Fruit fly (Drosophila melanogaster): ENCODE data around the gene Muc68E.

The Muc68E gene

DNA sequence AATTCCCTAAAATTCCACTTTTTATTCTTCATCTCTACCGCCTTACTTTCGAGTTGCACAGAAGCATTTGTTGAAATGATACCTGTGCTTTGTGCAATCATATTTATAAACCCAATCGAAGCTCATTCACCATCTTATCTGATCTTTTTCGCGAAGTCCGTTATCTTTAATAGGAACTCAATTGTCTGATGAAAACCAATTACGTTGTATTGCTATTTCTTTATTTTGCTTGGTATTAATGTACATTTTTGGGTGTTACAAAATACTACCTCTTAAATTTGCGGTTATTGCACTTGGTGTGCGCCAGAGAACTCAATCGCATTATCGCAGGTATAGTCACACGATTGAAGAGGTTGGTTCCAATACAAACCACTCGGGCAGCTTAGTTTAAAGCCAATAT, at the start of gene Muc68E:
TSS of gene Muc68E (minus strand) at position 101 of the 400 bp plus-strand sequence.
- TF ChIP-seq GATAd (GFP tag; optimal IDR thresholded peaks at IDR 0.05): no peak

DNA sequence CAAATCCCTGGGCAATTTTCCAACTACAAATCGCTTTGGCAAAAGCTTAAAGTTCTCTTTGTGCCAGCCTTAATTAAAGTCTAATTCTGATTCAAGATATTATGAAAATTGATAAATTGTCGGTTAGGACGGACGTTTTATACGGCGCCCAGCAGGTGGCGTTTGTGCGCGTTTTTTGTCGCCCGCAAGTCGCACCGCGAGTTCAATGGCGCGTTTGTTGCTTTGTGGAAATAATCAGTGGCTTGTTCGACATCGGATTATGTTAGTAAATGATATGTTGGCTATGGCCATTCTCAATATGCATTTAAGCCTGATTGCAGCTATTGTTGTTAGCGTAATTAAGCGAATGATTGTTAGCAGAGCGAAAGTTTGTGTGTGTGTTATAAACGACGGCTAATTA, 49.1 kb upstream of the Muc68E start:
- TF ChIP-seq ey (GFP tag; optimal IDR thresholded peaks at IDR 0.05) (no peak), Myc (optimal IDR thresholded peaks at IDR 0.05) (peak; percentile 40)

DNA sequence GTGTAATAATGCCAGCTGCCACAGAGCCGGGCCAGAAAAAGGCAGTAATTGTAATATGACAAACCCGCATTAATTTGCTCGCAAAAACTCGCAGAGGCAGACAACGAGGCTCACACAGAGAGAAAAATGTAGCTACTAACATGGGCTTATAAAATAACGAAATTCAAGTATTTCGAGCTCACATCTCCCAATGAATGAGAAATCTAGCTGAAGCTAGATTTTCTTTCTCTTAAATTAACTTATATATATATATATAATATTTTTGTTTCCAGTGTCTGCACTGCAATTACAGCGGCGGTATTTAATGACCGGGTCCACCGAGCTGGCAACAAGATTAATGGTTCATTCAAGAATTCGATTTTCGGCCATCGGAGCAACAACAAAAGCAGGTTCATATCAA, 43.4 kb upstream of the Muc68E start:
- no peak for TF ChIP-seq Mio (GFP tag; optimal IDR thresholded peaks at IDR 0.05)
- peak; percentile 41 for TF ChIP-seq dmrt93B (GFP tag; optimal IDR thresholded peaks at IDR 0.05)
- TF ChIP-seq Abd-B (GFP tag; optimal IDR thresholded peaks at IDR 0.05): no peak
- TF ChIP-seq OdsH (GFP tag; optimal IDR thresholded peaks at IDR 0.05): peak; percentile 49
- no peak for TF ChIP-seq br (GFP tag; optimal IDR thresholded peaks at IDR 0.05)
- TF ChIP-seq HLH106 (tag; optimal IDR thresholded peaks at IDR 0.05): peak; percentile 72
- no peak for TF ChIP-seq Dif (GFP tag; optimal IDR thresholded peaks at IDR 0.05; ENCODE audit: partially characterized antibody)
- TF ChIP-seq Hr78 (GFP tag; optimal IDR thresholded peaks at IDR 0.05): no peak
- no peak for TF ChIP-seq lola (GFP tag; optimal IDR thresholded peaks at IDR 0.05)
- TF ChIP-seq Myc (optimal IDR thresholded peaks at IDR 0.05): no peak
- no peak for TF ChIP-seq Hr83 (GFP tag; optimal IDR thresholded peaks at IDR 0.05; ENCODE audit: poor library complexity, severe bottlenecking)
- no peak for TF ChIP-seq tai (GFP tag; optimal IDR thresholded peaks at IDR 0.05)
- TF ChIP-seq ey (GFP tag; optimal IDR thresholded peaks at IDR 0.05): peak; percentile 12
- TF ChIP-seq Sp1 (GFP tag; optimal IDR thresholded peaks at IDR 0.05): peak; percentile 76
- TF ChIP-seq Rel (GFP tag; optimal IDR thresholded peaks at IDR 0.05): no peak
- TF ChIP-seq Rel (tag; optimal IDR thresholded peaks at IDR 0.05): peak; percentile 24
- TF ChIP-seq Vsx2 (GFP tag; optimal IDR thresholded peaks at IDR 0.05; ENCODE audit: partially characterized antibody): no peak
- peak; percentile 66 for TF ChIP-seq rgr (GFP tag; optimal IDR thresholded peaks at IDR 0.05)
- no peak for TF ChIP-seq usp (GFP tag; optimal IDR thresholded peaks at IDR 0.05)
- peak; percentile 59 for TF ChIP-seq psq (GFP tag; optimal IDR thresholded peaks at IDR 0.05)
- no peak for TF ChIP-seq Dfd (GFP tag; optimal IDR thresholded peaks at IDR 0.05)
- TF ChIP-seq CrebA (GFP tag; optimal IDR thresholded peaks at IDR 0.05; ENCODE audit: borderline replicate concordance): no peak
- TF ChIP-seq CG32264 (GFP tag; optimal IDR thresholded peaks at IDR 0.05): no peak
- TF ChIP-seq GATAd (GFP tag; optimal IDR thresholded peaks at IDR 0.05): no peak
- TF ChIP-seq Jra (GFP tag; optimal IDR thresholded peaks at IDR 0.05): no peak
- no peak for TF ChIP-seq pan (optimal IDR thresholded peaks at IDR 0.05)
- peak in 1 of 2 experiments; percentile 55 for TF ChIP-seq foxo (GFP tag; optimal IDR thresholded peaks at IDR 0.05)
- TF ChIP-seq dsf (GFP tag; optimal IDR thresholded peaks at IDR 0.05; ENCODE audit: borderline replicate concordance): no peak
- TF ChIP-seq jim (GFP tag; optimal IDR thresholded peaks at IDR 0.05): no peak
- TF ChIP-seq CG9705 (GFP tag; optimal IDR thresholded peaks at IDR 0.05): no peak
- no peak for TF ChIP-seq dl (GFP tag; optimal IDR thresholded peaks at IDR 0.05; ENCODE audit: insufficient read depth in 1 of 2, partially characterized antibody in 2 of 2)
- no peak for TF ChIP-seq N (GFP tag; optimal IDR thresholded peaks at IDR 0.05)
- TF ChIP-seq woc (GFP tag; optimal IDR thresholded peaks at IDR 0.05): no peak
- TF ChIP-seq Hnf4 (GFP tag; optimal IDR thresholded peaks at IDR 0.05): no peak
- peak; percentile 59 for TF ChIP-seq h (GFP tag; optimal IDR thresholded peaks at IDR 0.05)
- peak; percentile 15 for TF ChIP-seq sage (GFP tag; optimal IDR thresholded peaks at IDR 0.05)
- TF ChIP-seq brk (GFP tag; optimal IDR thresholded peaks at IDR 0.05): peak; percentile 11
- peak; percentile 43 for TF ChIP-seq fru (GFP tag; optimal IDR thresholded peaks at IDR 0.05)
- no peak for TF ChIP-seq sv (GFP tag; optimal IDR thresholded peaks at IDR 0.05)

DNA sequence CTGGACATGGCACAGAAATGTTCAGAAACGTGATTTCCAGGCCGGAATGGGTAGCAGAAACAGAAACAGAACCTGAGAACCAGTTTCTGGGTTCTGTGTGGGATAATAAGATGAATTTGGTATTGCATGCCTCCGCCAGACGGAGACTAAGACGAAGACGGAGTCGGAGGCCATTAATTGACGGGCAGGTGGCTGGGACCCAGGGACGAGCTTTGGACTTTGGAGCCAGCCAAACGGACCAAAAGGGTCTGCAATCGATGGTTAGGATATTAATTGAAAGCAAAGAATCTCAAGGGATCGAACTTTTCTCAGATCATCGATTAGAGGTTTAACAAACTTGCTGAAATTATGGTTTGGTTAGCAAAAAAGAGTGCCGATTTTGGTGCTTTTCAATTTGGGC, 41.5 kb upstream of the Muc68E start:
- TF ChIP-seq Dif (GFP tag; optimal IDR thresholded peaks at IDR 0.05; ENCODE audit: partially characterized antibody) (peak; percentile 12), rgr (GFP tag; optimal IDR thresholded peaks at IDR 0.05) (no peak), Hnf4 (GFP tag; optimal IDR thresholded peaks at IDR 0.05) (no peak), psq (GFP tag; optimal IDR thresholded peaks at IDR 0.05) (peak; percentile 8), sv (GFP tag; optimal IDR thresholded peaks at IDR 0.05) (no peak), dl (GFP tag; optimal IDR thresholded peaks at IDR 0.05; ENCODE audit: insufficient read depth in 1 of 2, partially characterized antibody in 2 of 2) (no peak), foxo (GFP tag; optimal IDR thresholded peaks at IDR 0.05) (no peak), Vsx2 (GFP tag; optimal IDR thresholded peaks at IDR 0.05; ENCODE audit: partially characterized antibody) (peak; percentile 36)

All from whole organism, wandering third instar larva.